Worm (Caenorhabditis elegans): ENCODE results near the gene F25G6.1.
"Not testable (repeated sequence)": the region's sequence is repeated elsewhere in the genome, so short reads cannot be mapped to it uniquely, and the experiment has no call there.

The F25G6.1 gene

ce11 chrV:8574762-8575161 lies at the start of gene F25G6.1:
TSS of gene F25G6.1 (plus strand) at chrV:8575062.
- not testable (repeated sequence) for TF ChIP-seq ceh-13 (GFP tag; optimal IDR thresholded peaks at IDR 0.05); tbx-11 (GFP tag; IDR thresholded peaks at IDR 0.05); flt-1 (GFP tag; IDR thresholded peaks at IDR 0.05)

ce11 chrV:8525774-8526173 lies 49.1 kb upstream of the F25G6.1 start, which contains the start of gene otpl-6:
TSS of gene otpl-6 (plus strand) at chrV:8526074.
- no peak for TF ChIP-seq ama-1 (optimal IDR thresholded peaks at IDR 0.05)
- no peak for TF ChIP-seq tbx-37 (GFP tag; conservative IDR thresholded peaks at IDR 0.05)
- TF ChIP-seq B0310.2 (tag; optimal IDR thresholded peaks at IDR 0.05), result no peak
- no peak for TF ChIP-seq ets-7 (tag; optimal IDR thresholded peaks at IDR 0.05)
- TF ChIP-seq pes-1 (GFP tag; IDR thresholded peaks at IDR 0.05), result no peak
- TF ChIP-seq tra-4 (tag; optimal IDR thresholded peaks at IDR 0.05), result no peak
- no peak for TF ChIP-seq tbx-11 (GFP tag; IDR thresholded peaks at IDR 0.05)
- TF ChIP-seq ceh-36 (tag; optimal IDR thresholded peaks at IDR 0.05), result no peak
- no peak for TF ChIP-seq sea-1 (GFP tag; conservative IDR thresholded peaks at IDR 0.05)

DNA sequence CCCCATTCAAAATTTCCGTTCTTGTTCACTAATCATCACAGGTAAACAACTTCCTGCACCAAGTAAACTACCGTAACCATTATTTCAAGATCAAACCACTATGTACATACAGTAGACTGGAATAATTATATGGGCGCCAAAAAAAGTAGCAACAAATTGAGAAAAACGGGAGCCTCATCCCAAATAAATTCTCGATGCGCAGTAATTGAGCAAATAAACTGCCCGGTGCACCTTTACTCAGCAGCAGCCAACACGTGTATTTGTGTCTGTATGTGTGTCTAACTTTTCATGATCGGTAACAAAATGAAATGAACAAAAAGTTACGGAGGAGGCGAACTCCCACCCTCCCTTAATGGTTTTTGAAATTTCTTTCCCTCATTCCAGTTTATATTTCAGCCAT lies 45.6 kb upstream of the F25G6.1 start, which contains the start of gene otpl-5:
Gene otpl-5 (plus strand): TSS at position 301 of the 400 bp plus-strand sequence.
- no peak for TF ChIP-seq ets-7 (tag; optimal IDR thresholded peaks at IDR 0.05)
- TF ChIP-seq sea-1 (GFP tag; conservative IDR thresholded peaks at IDR 0.05), result no peak
- no peak for TF ChIP-seq tbx-11 (GFP tag; IDR thresholded peaks at IDR 0.05)
- TF ChIP-seq F13C5.2 (tag; optimal IDR thresholded peaks at IDR 0.05), result no peak
- TF ChIP-seq hmg-4 (GFP tag; optimal IDR thresholded peaks at IDR 0.05), result no peak
- TF ChIP-seq tbx-37 (GFP tag; conservative IDR thresholded peaks at IDR 0.05), result no peak
- no peak for TF ChIP-seq tra-4 (tag; optimal IDR thresholded peaks at IDR 0.05)
- no peak for TF ChIP-seq hnd-1 (tag; optimal IDR thresholded peaks at IDR 0.05)

DNA sequence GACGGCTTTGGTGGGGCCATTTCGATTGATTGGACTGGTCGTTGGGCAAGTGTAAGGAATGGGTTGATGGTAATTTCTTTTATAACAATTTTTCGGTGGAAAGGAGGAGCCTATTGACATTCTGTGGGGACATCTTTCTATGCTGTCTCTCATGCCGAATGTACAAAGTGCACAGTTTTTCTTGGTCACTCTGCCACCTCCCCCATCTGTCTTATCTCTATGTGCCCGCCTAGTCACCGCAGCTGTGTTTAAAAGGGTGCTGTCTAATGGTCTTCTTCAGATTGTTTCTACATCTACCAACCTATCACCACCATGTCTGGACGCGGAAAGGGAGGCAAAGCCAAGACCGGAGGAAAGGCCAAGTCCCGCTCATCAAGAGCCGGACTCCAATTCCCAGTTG lies 41.8 kb upstream of the F25G6.1 start, which contains the start of the genes his-8 and his-7:
Gene his-8 (minus strand): TSS at position 20 of the 400 bp plus-strand sequence.
Gene his-7 (plus strand): TSS at position 313 of the 400 bp plus-strand sequence.
- TF ChIP-seq sea-1 (GFP tag; conservative IDR thresholded peaks at IDR 0.05) (peak; percentile 54; the same call in 1 of the 2 replicates), tbx-11 (GFP tag; IDR thresholded peaks at IDR 0.05) (peak; percentile 14; the same call in 1 of the 2 replicates)

DNA sequence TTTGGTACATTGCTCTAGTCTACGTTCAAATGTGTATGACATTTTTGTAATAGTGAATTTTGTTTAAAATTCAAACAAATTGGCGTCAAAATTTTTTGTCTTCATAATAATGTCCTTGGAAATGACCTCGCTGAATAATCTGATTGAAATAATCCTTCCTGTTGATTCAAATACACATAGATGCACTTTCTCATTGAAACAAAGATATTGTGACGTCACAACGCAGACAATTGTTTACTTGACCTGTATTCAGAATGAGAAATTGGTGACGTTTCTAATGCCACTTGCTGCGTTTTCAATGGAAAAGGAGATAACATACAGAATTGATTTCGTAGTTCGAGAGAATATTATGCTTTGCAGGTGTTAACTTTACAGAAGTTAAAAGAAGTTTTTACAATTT lies 40.9 kb upstream of the F25G6.1 start:
- TF ChIP-seq ama-1 (optimal IDR thresholded peaks at IDR 0.05) (no peak), ceh-13 (GFP tag; optimal IDR thresholded peaks at IDR 0.05) (no peak), F13C5.2 (tag; optimal IDR thresholded peaks at IDR 0.05) (no peak), B0310.2 (tag; optimal IDR thresholded peaks at IDR 0.05) (no peak), hmbx-1 (tag; optimal IDR thresholded peaks at IDR 0.05) (no peak), hnd-1 (tag; optimal IDR thresholded peaks at IDR 0.05) (no peak), ets-7 (tag; optimal IDR thresholded peaks at IDR 0.05) (no peak), tbx-11 (GFP tag; IDR thresholded peaks at IDR 0.05) (no peak), scrt-1 (GFP tag; IDR thresholded peaks at IDR 0.05) (no peak), ceh-36 (tag; optimal IDR thresholded peaks at IDR 0.05) (no peak), tbx-37 (GFP tag; conservative IDR thresholded peaks at IDR 0.05) (no peak), sea-1 (GFP tag; conservative IDR thresholded peaks at IDR 0.05) (no peak), hmg-4 (GFP tag; optimal IDR thresholded peaks at IDR 0.05) (no peak), tra-4 (tag; optimal IDR thresholded peaks at IDR 0.05) (no peak), pes-1 (GFP tag; IDR thresholded peaks at IDR 0.05) (no peak), flt-1 (GFP tag; IDR thresholded peaks at IDR 0.05) (no peak), aly-1 (tag; optimal IDR thresholded peaks at IDR 0.05) (no peak)

ce11 chrV:8534534-8535283 lies 40.2 kb upstream of the F25G6.1 start, which contains the start of the genes his-6 and his-5:
TSS of gene his-6 (minus strand) at chrV:8534977.
TSS of gene his-5 (plus strand) at chrV:8535214.
- TF ChIP-seq tbx-11 (GFP tag; IDR thresholded peaks at IDR 0.05), result peak; percentile 52; the same call in 1 of the 2 replicates
- TF ChIP-seq hmg-4 (GFP tag; optimal IDR thresholded peaks at IDR 0.05), result peak; percentile 42
- TF ChIP-seq flt-1 (GFP tag; IDR thresholded peaks at IDR 0.05), result peak; percentile 65; the same call in 1 of the 2 replicates
- TF ChIP-seq pes-1 (GFP tag; IDR thresholded peaks at IDR 0.05), result peak; percentile 70
- peak; percentile 75; the same call in 1 of the 2 replicates for TF ChIP-seq sea-1 (GFP tag; conservative IDR thresholded peaks at IDR 0.05)
- TF ChIP-seq scrt-1 (GFP tag; IDR thresholded peaks at IDR 0.05), result 0 out of 2 replicates have a peak, but pooled peaks have one; percentile 53
- peak; percentile 63; the same call in 1 of the 2 replicates for TF ChIP-seq tbx-37 (GFP tag; conservative IDR thresholded peaks at IDR 0.05)
- peak; percentile 91 for TF ChIP-seq ama-1 (optimal IDR thresholded peaks at IDR 0.05)

ce11 chrV:8536213-8536612 lies 38.6 kb upstream of the F25G6.1 start, which contains the start of gene his-39:
TSS of gene his-39 (plus strand) at chrV:8536513.
- TF ChIP-seq ama-1 (optimal IDR thresholded peaks at IDR 0.05) (no peak), tbx-37 (GFP tag; conservative IDR thresholded peaks at IDR 0.05) (no peak), scrt-1 (GFP tag; IDR thresholded peaks at IDR 0.05) (no peak), ceh-13 (GFP tag; optimal IDR thresholded peaks at IDR 0.05) (no peak), tra-4 (tag; optimal IDR thresholded peaks at IDR 0.05) (no peak), hnd-1 (tag; optimal IDR thresholded peaks at IDR 0.05) (no peak), sea-1 (GFP tag; conservative IDR thresholded peaks at IDR 0.05) (no peak), ceh-36 (tag; optimal IDR thresholded peaks at IDR 0.05) (no peak)

DNA sequence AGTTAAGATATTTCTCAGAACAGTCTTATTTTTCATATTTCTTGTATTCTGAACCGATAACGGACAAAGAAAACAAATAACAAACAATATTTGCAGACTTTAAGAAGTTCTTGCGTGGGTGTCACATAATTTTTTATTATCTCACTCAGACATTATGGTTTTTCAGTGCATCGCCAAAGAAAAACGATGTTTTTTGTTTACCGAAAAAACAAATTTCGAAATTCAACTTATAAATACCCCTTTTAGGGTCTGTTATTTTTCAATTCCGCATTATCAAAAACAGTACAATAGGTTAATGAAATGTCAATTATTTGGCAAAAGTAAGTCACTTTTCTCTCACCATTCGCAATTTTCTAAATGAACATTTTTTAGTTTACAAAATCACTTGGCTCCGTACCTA lies 37.8 kb upstream of the F25G6.1 start, which contains the start of gene otpl-4:
Gene otpl-4 (plus strand): TSS at position 301 of the 400 bp plus-strand sequence.
- no peak for TF ChIP-seq tbx-11 (GFP tag; IDR thresholded peaks at IDR 0.05)
